Fruit fly (Drosophila melanogaster) whole organism, prepupa: Measurements from ENCODE around the gene CG9550.
A peak's percentile ranks its signal among the peaks of the same experiment; 100 is the strongest.

Source experiments
- Blimp-1 ChIP-seq: fragments of 200-800 bp; sonication (Bioruptor generic); optimal IDR thresholded peaks from 3 replicates; lab custom pipeline; 2017; ENCODE audit warnings: missing biosample characterization, missing genetic modification characterization, mild to moderate bottlenecking, moderate library complexity, missing genetic modification reagents
- CG10631 ChIP-seq: fragments of 200-800 bp; sonication (Bioruptor generic); optimal IDR thresholded peaks from 2 replicates; lab custom pipeline; 2016; ENCODE audit warnings: missing biosample characterization, missing genetic modification characterization
- CG10669 ChIP-seq: fragments of 200-800 bp; sonication (Bioruptor generic); optimal IDR thresholded peaks from 3 replicates; lab custom pipeline; 2018; ENCODE audit warnings: missing biosample characterization, mild to moderate bottlenecking, missing genetic modification characterization, moderate library complexity
- CG11294 ChIP-seq: fragments of 200-800 bp; sonication (Bioruptor generic); IDR thresholded peaks from 2 replicates; pipeline ENCODE4 v1.3.6; 2022; ENCODE audit warnings: missing biosample characterization, missing genetic modification characterization
- CG11762 ChIP-seq: fragments of 200-800 bp; sonication (Bioruptor generic); optimal IDR thresholded peaks from 3 replicates; lab custom pipeline; 2016; ENCODE audit warnings: missing biosample characterization, missing genetic modification characterization; ENCODE audit not compliant: insufficient read depth
- CG11902 ChIP-seq: fragments of 200-800 bp; sonication (Bioruptor generic); optimal IDR thresholded peaks from 3 replicates; lab custom pipeline; 2016; ENCODE audit warnings: missing biosample characterization, missing genetic modification characterization
- CG15336 ChIP-seq: fragments of 200-800 bp; sonication (Bioruptor generic); IDR thresholded peaks from 2 replicates; pipeline ENCODE4 v1.3.6; 2022; ENCODE audit warnings: missing biosample characterization, missing genetic modification characterization
- CG1621 ChIP-seq: fragments of 200-800 bp; sonication (Bioruptor generic); optimal IDR thresholded peaks from 3 replicates; lab custom pipeline; 2018; ENCODE audit warnings: missing biosample characterization, mild to moderate bottlenecking, missing genetic modification characterization
- CG16779 ChIP-seq: fragments of 200-800 bp; sonication (Bioruptor generic); optimal IDR thresholded peaks from 3 replicates; lab custom pipeline; 2017; ENCODE audit warnings: missing biosample characterization, mild to moderate bottlenecking, missing genetic modification characterization
- CG3032 ChIP-seq: fragments of 200-800 bp; optimal IDR thresholded peaks from 2 replicates; lab custom pipeline; 2019; ENCODE audit warnings: missing biosample characterization, mild to moderate bottlenecking, missing genetic modification characterization, moderate library complexity
- CG31627 ChIP-seq: fragments of 200-800 bp; sonication (Bioruptor generic); optimal IDR thresholded peaks from 3 replicates; lab custom pipeline; 2016; ENCODE audit warnings: missing biosample characterization, missing genetic modification characterization
- CG32006 ChIP-seq: fragments of 200-800 bp; sonication (Bioruptor generic); optimal IDR thresholded peaks from 3 replicates; lab custom pipeline; 2017; ENCODE audit warnings: missing biosample characterization, mild to moderate bottlenecking, missing genetic modification characterization
- CG34406 ChIP-seq: fragments of 200-800 bp; sonication (Bioruptor generic); optimal IDR thresholded peaks from 3 replicates; lab custom pipeline; 2016; ENCODE audit warnings: missing biosample characterization, missing genetic modification characterization
- CG4318 ChIP-seq: fragments of 200-800 bp; sonication (Bioruptor generic); optimal IDR thresholded peaks from 3 replicates; lab custom pipeline; 2017; ENCODE audit warnings: missing biosample characterization, mild to moderate bottlenecking, missing genetic modification characterization
- CG6163 ChIP-seq: fragments of 200-800 bp; sonication (Bioruptor generic); IDR thresholded peaks from 3 replicates; pipeline ENCODE4 v1.3.6; 2022; ENCODE audit warnings: missing biosample characterization, missing genetic modification characterization
- CG6276 ChIP-seq: fragments of 200-800 bp; sonication (Bioruptor generic); optimal IDR thresholded peaks from 2 replicates; lab custom pipeline; 2017; ENCODE audit warnings: missing biosample characterization, mild to moderate bottlenecking, missing genetic modification characterization
- CG6792 ChIP-seq: fragments of 200-800 bp; sonication (Bioruptor generic); optimal IDR thresholded peaks from 3 replicates; lab custom pipeline; 2016; ENCODE audit warnings: missing biosample characterization, missing genetic modification characterization
- CG6808 ChIP-seq: fragments of 200-800 bp; sonication (Bioruptor generic); optimal IDR thresholded peaks from 3 replicates; lab custom pipeline; 2017; ENCODE audit warnings: missing biosample characterization, missing genetic modification characterization, mild to moderate bottlenecking, moderate library complexity, missing genetic modification reagents
- CG7368 ChIP-seq: fragments of 200-800 bp; sonication (Bioruptor generic); optimal IDR thresholded peaks from 3 replicates; lab custom pipeline; 2016; ENCODE audit warnings: missing biosample characterization, missing genetic modification characterization
- CG8119 ChIP-seq: fragments of 200-800 bp; sonication (Bioruptor generic); IDR thresholded peaks from 3 replicates; pipeline ENCODE4 v1.3.6; 2022; ENCODE audit warnings: missing biosample characterization, missing genetic modification characterization
- CG8319 ChIP-seq: fragments of 200-800 bp; sonication (Bioruptor generic); optimal IDR thresholded peaks from 3 replicates; lab custom pipeline; 2016; ENCODE audit warnings: missing biosample characterization, missing genetic modification characterization
- CG8632 ChIP-seq: fragments of 200-800 bp; sonication (Bioruptor generic); optimal IDR thresholded peaks from 3 replicates; lab custom pipeline; 2016; ENCODE audit warnings: missing biosample characterization, missing genetic modification characterization
- CG9139 ChIP-seq: fragments of 200-800 bp; sonication (Bioruptor generic); optimal IDR thresholded peaks from 3 replicates; lab custom pipeline; 2017; ENCODE audit warnings: missing biosample characterization, mild to moderate bottlenecking, missing genetic modification characterization
- Eip78C ChIP-seq: fragments of 200-800 bp; sonication (Bioruptor generic); peaks from one replicate; lab custom pipeline; 2016; ENCODE audit warnings: missing biosample characterization, missing genetic modification characterization
- Eip93F ChIP-seq: fragments of 200-800 bp; sonication (Bioruptor generic); optimal IDR thresholded peaks from 2 replicates; lab custom pipeline; 2016; ENCODE audit warnings: missing biosample characterization, mild to moderate bottlenecking, missing genetic modification characterization
- Ets21C ChIP-seq: fragments of 200-800 bp; sonication (Bioruptor generic); optimal IDR thresholded peaks from 3 replicates; lab custom pipeline; 2016; ENCODE audit warnings: missing biosample characterization, missing genetic modification characterization
- Ets96B ChIP-seq: fragments of 200-800 bp; optimal IDR thresholded peaks from 2 replicates; lab custom pipeline; 2019; ENCODE audit warnings: missing biosample characterization, mild to moderate bottlenecking, missing genetic modification characterization, moderate library complexity
- Gug ChIP-seq: fragments of 200-800 bp; sonication (Bioruptor generic); IDR thresholded peaks from 2 replicates; pipeline ENCODE4 v1.3.6; 2022; ENCODE audit warnings: missing biosample characterization, missing genetic modification characterization
- Hr38 ChIP-seq: sonication (Bioruptor generic); optimal IDR thresholded peaks from 2 replicates; lab custom pipeline; 2016; ENCODE audit warnings: missing biosample characterization, missing genetic modification characterization
- Hr39 ChIP-seq: fragments of 200-800 bp; sonication (Bioruptor generic); optimal IDR thresholded peaks from 2 replicates; lab custom pipeline; 2016; ENCODE audit warnings: missing biosample characterization, missing genetic modification characterization
- Lpt ChIP-seq: fragments of 200-800 bp; sonication (Bioruptor generic); optimal IDR thresholded peaks from 3 replicates; lab custom pipeline; 2016; ENCODE audit warnings: missing biosample characterization, missing genetic modification characterization
- OdsH ChIP-seq: fragments of 200-800 bp; sonication (Bioruptor generic); optimal IDR thresholded peaks from 3 replicates; lab custom pipeline; 2016; ENCODE audit warnings: missing biosample characterization, missing genetic modification characterization
- Smox ChIP-seq: fragments of 200-800 bp; sonication (Bioruptor generic); optimal IDR thresholded peaks from 3 replicates; lab custom pipeline; 2016; ENCODE audit warnings: missing biosample characterization, missing genetic modification characterization
- Sox102F ChIP-seq: fragments of 200-800 bp; sonication (Bioruptor generic); optimal IDR thresholded peaks from 2 replicates; lab custom pipeline; 2016; ENCODE audit warnings: missing biosample characterization, mild to moderate bottlenecking, missing genetic modification characterization
- Sox14 ChIP-seq: fragments of 200-800 bp; sonication (Bioruptor generic); optimal IDR thresholded peaks from 3 replicates; lab custom pipeline; 2016; ENCODE audit warnings: missing biosample characterization, missing genetic modification characterization
- Sox15 ChIP-seq: fragments of 200-800 bp; sonication (Bioruptor generic); optimal IDR thresholded peaks from 3 replicates; lab custom pipeline; 2016; ENCODE audit warnings: missing biosample characterization, missing genetic modification characterization
- achi ChIP-seq: fragments of 200-800 bp; sonication (Bioruptor generic); optimal IDR thresholded peaks from 3 replicates; lab custom pipeline; 2016; ENCODE audit warnings: missing biosample characterization, missing genetic modification characterization
- acj6 ChIP-seq: fragments of 200-800 bp; sonication (Bioruptor generic); optimal IDR thresholded peaks from 3 replicates; lab custom pipeline; 2016; ENCODE audit warnings: missing biosample characterization, missing genetic modification characterization
- cyc ChIP-seq: fragments of 200-800 bp; sonication (Bioruptor generic); optimal IDR thresholded peaks from 3 replicates; lab custom pipeline; 2016; ENCODE audit warnings: missing biosample characterization, missing genetic modification characterization
- dac ChIP-seq: fragments of 200-800 bp; sonication (Bioruptor generic); optimal IDR thresholded peaks from 2 replicates; lab custom pipeline; 2017; ENCODE audit warnings: missing biosample characterization, mild to moderate bottlenecking, missing genetic modification characterization
- dsx ChIP-seq: fragments of 200-800 bp; optimal IDR thresholded peaks from 3 replicates; lab custom pipeline; 2019; ENCODE audit warnings: missing biosample characterization, mild to moderate bottlenecking, missing genetic modification characterization, moderate library complexity; ENCODE audit not compliant: poor library complexity, severe bottlenecking
- eg ChIP-seq: fragments of 200-800 bp; sonication (Bioruptor generic); IDR thresholded peaks from 3 replicates; pipeline ENCODE4 v1.3.6; 2022; ENCODE audit warnings: missing biosample characterization, missing genetic modification characterization
- esn ChIP-seq: fragments of 200-800 bp; sonication (Bioruptor generic); optimal IDR thresholded peaks from 2 replicates; lab custom pipeline; 2016; ENCODE audit warnings: missing biosample characterization, mild to moderate bottlenecking, missing genetic modification characterization, moderate library complexity
- fd59A ChIP-seq: fragments of 200-800 bp; sonication (Bioruptor generic); optimal IDR thresholded peaks from 2 replicates; lab custom pipeline; 2017; ENCODE audit warnings: missing biosample characterization, mild to moderate bottlenecking, missing genetic modification characterization, missing genetic modification reagents
- fkh ChIP-seq: fragments of 200-800 bp; sonication (Bioruptor generic); optimal IDR thresholded peaks from 3 replicates; lab custom pipeline; 2017; ENCODE audit warnings: missing biosample characterization, mild to moderate bottlenecking, missing genetic modification characterization, moderate library complexity
- net ChIP-seq: fragments of 200-800 bp; sonication (Bioruptor generic); optimal IDR thresholded peaks from 3 replicates; lab custom pipeline; 2016; ENCODE audit warnings: missing biosample characterization, missing genetic modification characterization
- pdm3 ChIP-seq: fragments of 200-800 bp; sonication (Bioruptor generic); optimal IDR thresholded peaks from 3 replicates; lab custom pipeline; 2016; ENCODE audit warnings: missing biosample characterization, missing genetic modification characterization
- salr ChIP-seq, 2 experiments: fragments of 200-800 bp; sonication (Bioruptor generic); optimal IDR thresholded peaks; 3 replicates each; lab custom pipeline; 2016 to 2018; ENCODE audit warnings: missing biosample characterization in 2 of 2, missing genetic modification characterization in 2 of 2, mild to moderate bottlenecking in 1 of 2
- spab ChIP-seq: fragments of 200-800 bp; sonication (Bioruptor generic); optimal IDR thresholded peaks from 2 replicates; lab custom pipeline; 2017; ENCODE audit warnings: missing biosample characterization, mild to moderate bottlenecking, missing genetic modification characterization, missing genetic modification reagents
- ss ChIP-seq, 2 experiments: fragments of 200-800 bp; sonication (Bioruptor generic); optimal IDR thresholded peaks; 2 replicates in 1 of 2; 3 replicates in 1 of 2; lab custom pipeline; 2017 to 2018; ENCODE audit warnings: mild to moderate bottlenecking in 2 of 2, missing biosample characterization in 2 of 2, missing genetic modification characterization in 2 of 2, moderate library complexity in 1 of 2
- svp ChIP-seq: fragments of 200-800 bp; sonication (Bioruptor generic); peaks from one replicate; lab custom pipeline; 2016; ENCODE audit warnings: missing biosample characterization, missing genetic modification characterization
- topi ChIP-seq: fragments of 200-800 bp; sonication (Bioruptor generic); optimal IDR thresholded peaks from 3 replicates; lab custom pipeline; 2016; ENCODE audit warnings: missing biosample characterization, missing genetic modification characterization
- vri ChIP-seq: fragments of 200-800 bp; sonication (Bioruptor generic); optimal IDR thresholded peaks from 3 replicates; lab custom pipeline; 2016; ENCODE audit warnings: missing biosample characterization, mild to moderate bottlenecking, missing genetic modification characterization

CG9550 gene

DNA sequence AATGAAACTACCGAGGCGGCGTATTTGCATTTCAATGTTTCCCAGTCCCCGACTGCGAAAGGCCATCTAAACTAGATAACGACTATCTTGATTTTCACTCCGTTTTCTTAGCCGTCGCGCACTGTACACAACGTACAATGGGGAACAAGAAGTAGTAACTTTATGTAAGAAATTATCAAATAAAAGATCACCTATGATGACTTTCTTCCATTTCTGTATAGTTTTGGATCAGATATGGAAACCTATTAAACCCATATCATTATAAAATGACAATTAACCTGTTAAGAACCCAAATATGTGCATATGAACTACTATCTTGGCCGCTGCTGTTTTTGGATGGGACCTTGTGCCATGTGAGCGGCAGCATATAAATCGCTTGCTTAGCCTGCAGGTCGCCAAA lies 32.6 kb upstream of the CG9550 start:
- TF ChIP-seq salr (GFP tag; optimal IDR thresholded peaks at IDR 0.05; lab: Kevin White, UChicago) = peak in 1 of 2 experiments; percentile 17
- peak; percentile 32 for TF ChIP-seq fkh (GFP tag; lab: Kevin White, UChicago)
- TF ChIP-seq OdsH (GFP tag; lab: Kevin White, UChicago) = no peak
- TF ChIP-seq CG1621 (tag; lab: Kevin White, UChicago) = no peak
- no peak for TF ChIP-seq Blimp-1 (GFP tag; lab: Kevin White, UChicago)
- no peak for TF ChIP-seq achi (GFP tag; lab: Kevin White, UChicago)
- no peak for TF ChIP-seq fd59A (GFP tag; lab: Kevin White, UChicago)
- no peak for TF ChIP-seq CG6163
- no peak for TF ChIP-seq cyc
- TF ChIP-seq CG11762 (GFP tag; lab: Kevin White, UChicago) = no peak
- no peak for TF ChIP-seq CG6792
- no peak for TF ChIP-seq CG7368 (GFP tag; lab: Kevin White, UChicago)
- TF ChIP-seq eg (GFP tag; lab: Robert Waterston, UW) = peak; percentile 62; the same call in 2 of the 3 replicates
- no peak for TF ChIP-seq Hr38
- TF ChIP-seq svp (GFP tag; lab: Kevin White, UChicago) = peak; percentile 55
- TF ChIP-seq CG10669 (GFP tag; lab: Kevin White, UChicago) = no peak
- TF ChIP-seq CG11294 = no peak
- TF ChIP-seq CG3032 = no peak
- TF ChIP-seq CG34406 = no peak
- no peak for TF ChIP-seq CG9139 (GFP tag; lab: Kevin White, UChicago)
- peak; percentile 6 for TF ChIP-seq dac (GFP tag; lab: Kevin White, UChicago)
- no peak for TF ChIP-seq Hr39
- TF ChIP-seq acj6 = no peak
- TF ChIP-seq CG8319 (GFP tag; lab: Kevin White, UChicago) = no peak
- no peak for TF ChIP-seq Ets96B (tag; lab: Kevin White, UChicago)
- no peak for TF ChIP-seq CG11902 (GFP tag; lab: Kevin White, UChicago)
- TF ChIP-seq vri (GFP tag; lab: Kevin White, UChicago) = no peak
- no peak for TF ChIP-seq Sox15 (GFP tag; lab: Kevin White, UChicago)
- no peak for TF ChIP-seq CG16779
- no peak for TF ChIP-seq Ets21C (GFP tag; lab: Kevin White, UChicago)
- TF ChIP-seq Sox102F (GFP tag; lab: Kevin White, UChicago) = no peak
- no peak for TF ChIP-seq CG8119 (GFP tag; lab: Robert Waterston, UW)
- no peak for TF ChIP-seq spab
- no peak for TF ChIP-seq dsx
- TF ChIP-seq Sox14 (GFP tag; lab: Kevin White, UChicago) = no peak
- no peak for TF ChIP-seq CG31627 (GFP tag; lab: Kevin White, UChicago)
- no peak for TF ChIP-seq Eip93F (GFP tag; lab: Kevin White, UChicago)
- no peak for TF ChIP-seq CG6808 (GFP tag; lab: Kevin White, UChicago)
- TF ChIP-seq CG8632 (GFP tag; lab: Kevin White, UChicago) = no peak
- no peak for TF ChIP-seq ss (GFP tag; optimal IDR thresholded peaks at IDR 0.05; lab: Kevin White, UChicago)
- TF ChIP-seq Gug (GFP tag; lab: Robert Waterston, UW) = no peak
- no peak for TF ChIP-seq CG10631 (GFP tag; lab: Kevin White, UChicago)
- TF ChIP-seq Eip78C (GFP tag; lab: Kevin White, UChicago) = no peak
- no peak for TF ChIP-seq net
- TF ChIP-seq CG4318 = no peak
- no peak for TF ChIP-seq pdm3
- TF ChIP-seq CG15336 (GFP tag; lab: Robert Waterston, UW) = 0 out of 2 replicates have a peak, but pooled peaks have one; percentile 26
- no peak for TF ChIP-seq Smox (GFP tag; lab: Kevin White, UChicago)
- TF ChIP-seq CG6276 (GFP tag; lab: Kevin White, UChicago) = peak; percentile 7
- TF ChIP-seq esn = no peak
- TF ChIP-seq topi (GFP tag; lab: Kevin White, UChicago) = no peak
- peak; percentile 51 for TF ChIP-seq CG32006 (GFP tag; lab: Kevin White, UChicago)
- no peak for TF ChIP-seq Lpt
